Fruit fly (Drosophila melanogaster): ENCODE results near the gene CG12003.
A peak's percentile ranks its signal among the peaks of the same experiment; 100 is the strongest.

Gene CG12003

DNA sequence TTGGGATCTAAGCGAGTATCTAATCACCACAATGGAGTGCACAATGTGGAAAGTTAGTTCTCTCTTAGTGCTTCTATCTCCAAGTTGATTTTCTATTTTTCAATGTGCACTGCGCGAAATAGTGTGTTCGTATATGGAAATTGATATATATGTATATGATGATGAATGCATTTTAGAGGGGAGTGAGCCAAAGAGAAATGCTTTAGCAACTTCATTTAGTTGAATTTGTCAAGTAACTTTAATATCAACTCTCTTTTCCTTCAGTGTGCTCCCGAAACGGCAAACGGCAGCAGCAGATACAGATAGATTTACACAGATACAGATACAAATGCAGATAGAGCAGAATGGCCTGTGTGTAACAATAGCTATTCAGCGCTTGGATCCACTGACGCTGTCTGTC, 18.8 kb downstream of the CG12003 start (continued):
- no peak for TF ChIP-seq Sry-δ (GFP tag; optimal IDR thresholded peaks at IDR 0.05)
- no peak for TF ChIP-seq Ets97D (GFP tag; optimal IDR thresholded peaks at IDR 0.05)
- TF ChIP-seq CG3847 (GFP tag; IDR thresholded peaks at IDR 0.05), result peak; percentile 40; the same call in 1 of the 2 replicates
- peak; percentile 69 for TF ChIP-seq CG10209 (GFP tag; optimal IDR thresholded peaks at IDR 0.05)
- TF ChIP-seq CG4424 (GFP tag; optimal IDR thresholded peaks at IDR 0.05), result peak; percentile 58
- no peak for TF ChIP-seq Hmx (GFP tag; optimal IDR thresholded peaks at IDR 0.05)
- TF ChIP-seq abd-A (tag; optimal IDR thresholded peaks at IDR 0.05), result no peak
- no peak for TF ChIP-seq mld (GFP tag; IDR thresholded peaks at IDR 0.05; ENCODE audit: partially characterized antibody)
- TF ChIP-seq CG14860 (GFP tag; IDR thresholded peaks at IDR 0.05; ENCODE audit: partially characterized antibody), result no peak
- peak; percentile 43; the same call in 1 of the 2 replicates for TF ChIP-seq aop (GFP tag; IDR thresholded peaks at IDR 0.05)
- TF ChIP-seq CG1832 (GFP tag; optimal IDR thresholded peaks at IDR 0.05), result no peak
- no peak for TF ChIP-seq pan (optimal IDR thresholded peaks at IDR 0.05)
- TF ChIP-seq pan (GFP tag; optimal IDR thresholded peaks at IDR 0.05 in 1 of 2, IDR thresholded peaks at IDR 0.05 in 1 of 2), result peak in 1 of 2 experiments; percentile 73
- no peak for TF ChIP-seq lbe (GFP tag; optimal IDR thresholded peaks at IDR 0.05)
- peak; percentile 46 to 86 for TF ChIP-seq bsh (GFP tag; optimal IDR thresholded peaks at IDR 0.05)
- TF ChIP-seq CG17186 (GFP tag; optimal IDR thresholded peaks at IDR 0.05), result no peak
- no peak for TF ChIP-seq lov (optimal IDR thresholded peaks at IDR 0.05)
- 0 out of 3 replicates have a peak, but pooled peaks have one; percentile 69 for TF ChIP-seq lov (GFP tag; IDR thresholded peaks at IDR 0.05)
- peak; percentile 84 for TF ChIP-seq CG1603 (tag; optimal IDR thresholded peaks at IDR 0.05)
- TF ChIP-seq CG14710 (tag; optimal IDR thresholded peaks at IDR 0.05), result no peak
- TF ChIP-seq eyg (GFP tag; optimal IDR thresholded peaks at IDR 0.05), result no peak
- no peak for TF ChIP-seq cad (GFP tag; optimal IDR thresholded peaks at IDR 0.05)
- TF ChIP-seq prd (optimal IDR thresholded peaks at IDR 0.05), result no peak
- peak; percentile 86 for TF ChIP-seq prd (GFP tag; IDR thresholded peaks at IDR 0.05)
- TF ChIP-seq ind (GFP tag; optimal IDR thresholded peaks at IDR 0.05), result no peak
- TF ChIP-seq BtbVII (GFP tag; optimal IDR thresholded peaks at IDR 0.05), result no peak
- TF ChIP-seq CG8388 (GFP tag; optimal IDR thresholded peaks at IDR 0.05), result peak; percentile 62
- TF ChIP-seq CG9437 (GFP tag; optimal IDR thresholded peaks at IDR 0.05), result peak; percentile 30
- peak; percentile 71 for TF ChIP-seq esg (GFP tag; conservative IDR thresholded peaks at IDR 0.05)
- TF ChIP-seq CG18476 (GFP tag; optimal IDR thresholded peaks at IDR 0.05), result no peak
- TF ChIP-seq Usf (GFP tag; optimal IDR thresholded peaks at IDR 0.05), result peak; percentile 11
- peak; percentile 46 for TF ChIP-seq CG2202 (tag; optimal IDR thresholded peaks at IDR 0.05)
- peak; percentile 50; the same call in 1 of the 3 replicates for TF ChIP-seq CG17361 (GFP tag; IDR thresholded peaks at IDR 0.05)
- peak; percentile 16 for TF ChIP-seq Bteb2 (GFP tag; optimal IDR thresholded peaks at IDR 0.05)
- peak; percentile 72 for TF ChIP-seq CG7839 (tag; optimal IDR thresholded peaks at IDR 0.05)
- TF ChIP-seq CG34224 (GFP tag; IDR thresholded peaks at IDR 0.05; ENCODE audit: partially characterized antibody), result no peak
- TF ChIP-seq row (GFP tag; IDR thresholded peaks at IDR 0.05), result peak; percentile 68
- TF ChIP-seq ssp (GFP tag; IDR thresholded peaks at IDR 0.05), result peak; percentile 45; the same call in 1 of the 2 replicates
- TF ChIP-seq CG32532 (GFP tag; IDR thresholded peaks at IDR 0.05), result peak; percentile 49; the same call in 1 of the 2 replicates
- TF ChIP-seq MTF-1 (GFP tag; optimal IDR thresholded peaks at IDR 0.05; ENCODE audit: borderline replicate concordance), result no peak
- TF ChIP-seq Xrp1 (GFP tag; IDR thresholded peaks at IDR 0.05), result peak; percentile 86
- peak in 1 of 2 experiments; percentile 10 for TF ChIP-seq Hr78 (GFP tag; optimal IDR thresholded peaks at IDR 0.05)
- TF ChIP-seq Xbp1 (GFP tag; optimal IDR thresholded peaks at IDR 0.05), result peak; percentile 73
- no peak for TF ChIP-seq CG11560 (tag; IDR thresholded peaks at IDR 0.05)
- TF ChIP-seq CG8924 (tag; optimal IDR thresholded peaks at IDR 0.05), result peak; percentile 69
- peak; percentile 27; the same call in 1 of the 2 replicates for TF ChIP-seq CG31224 (GFP tag; IDR thresholded peaks at IDR 0.05)
- no peak for TF ChIP-seq vnd (GFP tag; IDR thresholded peaks at IDR 0.05; ENCODE audit: partially characterized antibody)
- TF ChIP-seq tio (GFP tag; optimal IDR thresholded peaks at IDR 0.05), result peak; percentile 54
- TF ChIP-seq CG6254 (GFP tag; optimal IDR thresholded peaks at IDR 0.05), result peak; percentile 30
- TF ChIP-seq Taf1 (GFP tag; IDR thresholded peaks at IDR 0.05), result no peak
- peak; percentile 45 for TF ChIP-seq CG17385 (GFP tag; optimal IDR thresholded peaks at IDR 0.05)

Measured in whole organism, embryonic.